Fruit fly (Drosophila melanogaster) Kc167 (cell line): Measurements from ENCODE around the gene Gal.

Source experiments
- Myc ChIP-seq: fragments of >200 bp; optimal IDR thresholded peaks from 2 replicates; lab custom pipeline; 2017; ENCODE audit warnings: missing external identifiers
- Sin3A ChIP-seq: fragments of >200 bp; optimal IDR thresholded peaks from 2 replicates; lab custom pipeline; 2018; ENCODE audit warnings: missing external identifiers
- h ChIP-seq: fragments of >200 bp; optimal IDR thresholded peaks from 3 replicates; lab custom pipeline; 2018; ENCODE audit warnings: missing external identifiers
- insv ChIP-seq: fragments of >200 bp; optimal IDR thresholded peaks from 3 replicates; lab custom pipeline; 2018; ENCODE audit warnings: missing external identifiers
- psq ChIP-seq: fragments of >200 bp; optimal IDR thresholded peaks from 2 replicates; lab custom pipeline; 2017; ENCODE audit warnings: missing external identifiers
- ttk ChIP-seq: sonication (Bioruptor generic); optimal IDR thresholded peaks from 2 replicates; lab custom pipeline; 2017; ENCODE audit warnings: missing external identifiers

The Gal gene

dm6 chr2L:5969559-5969958 is 37.1 kb downstream of the Gal start, which contains the start of gene Ucp4B:
Gene Ucp4B, plus strand, starts transcription at chr2L:5969859.
- TF ChIP-seq Myc (lab: Kevin White, UChicago) (no peak), psq (lab: Kevin White, UChicago) (no peak), Sin3A (lab: Kevin White, UChicago) (no peak), ttk (no peak), insv (no peak), h (lab: Kevin White, UChicago) (no peak)

dm6 chr2L:5967702-5968616 is 38.7 kb downstream of the Gal start, which contains the start of the genes CG13992 and Ucp4C:
Gene CG13992, minus strand, starts transcription at chr2L:5967752.
Gene Ucp4C, plus strand, starts transcription at chr2L:5968566.
- TF ChIP-seq Myc (lab: Kevin White, UChicago) (no peak), psq (lab: Kevin White, UChicago) (no peak), ttk (no peak), Sin3A (lab: Kevin White, UChicago) (no peak), insv (no peak)

DNA sequence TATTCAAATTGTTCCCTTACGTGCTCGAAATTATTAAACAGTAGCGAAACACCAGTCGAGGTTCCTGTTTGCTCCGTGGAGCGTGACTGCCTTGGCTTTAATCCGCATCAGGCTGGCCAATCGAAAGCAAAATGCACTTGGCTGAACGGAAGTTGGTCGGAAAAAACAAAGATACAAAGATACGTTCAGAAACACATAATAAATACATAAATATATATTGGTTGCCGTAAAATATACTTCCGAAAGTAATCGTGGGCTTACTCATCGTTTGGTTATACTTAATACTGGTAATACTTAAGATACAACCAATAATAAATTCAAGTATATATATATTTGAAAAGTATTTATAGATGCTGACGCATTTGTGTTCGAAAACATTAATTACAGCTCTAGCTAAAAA is 41.8 kb downstream of the Gal start, which contains the start of gene psd:
Gene psd (minus strand): TSS at position 101 of the 400 bp plus-strand sequence.
- TF ChIP-seq h (lab: Kevin White, UChicago) = no peak

dm6 chr2L:5964211-5964610 is 42.4 kb downstream of the Gal start:
- TF ChIP-seq Myc (lab: Kevin White, UChicago) (no peak), Sin3A (lab: Kevin White, UChicago) (no peak), insv (no peak), psq (lab: Kevin White, UChicago) (no peak), ttk (no peak)

- no peak for TF ChIP-seq Sin3A (lab: Kevin White, UChicago)
- no peak for TF ChIP-seq ttk
- no peak for TF ChIP-seq h (lab: Kevin White, UChicago)
- no peak for TF ChIP-seq Myc (lab: Kevin White, UChicago)
- TF ChIP-seq psq (lab: Kevin White, UChicago) = no peak
- TF ChIP-seq insv = no peak
Measured at dm6 chr2L:5963251-5963650, 43.4 kb downstream of the Gal start.

DNA sequence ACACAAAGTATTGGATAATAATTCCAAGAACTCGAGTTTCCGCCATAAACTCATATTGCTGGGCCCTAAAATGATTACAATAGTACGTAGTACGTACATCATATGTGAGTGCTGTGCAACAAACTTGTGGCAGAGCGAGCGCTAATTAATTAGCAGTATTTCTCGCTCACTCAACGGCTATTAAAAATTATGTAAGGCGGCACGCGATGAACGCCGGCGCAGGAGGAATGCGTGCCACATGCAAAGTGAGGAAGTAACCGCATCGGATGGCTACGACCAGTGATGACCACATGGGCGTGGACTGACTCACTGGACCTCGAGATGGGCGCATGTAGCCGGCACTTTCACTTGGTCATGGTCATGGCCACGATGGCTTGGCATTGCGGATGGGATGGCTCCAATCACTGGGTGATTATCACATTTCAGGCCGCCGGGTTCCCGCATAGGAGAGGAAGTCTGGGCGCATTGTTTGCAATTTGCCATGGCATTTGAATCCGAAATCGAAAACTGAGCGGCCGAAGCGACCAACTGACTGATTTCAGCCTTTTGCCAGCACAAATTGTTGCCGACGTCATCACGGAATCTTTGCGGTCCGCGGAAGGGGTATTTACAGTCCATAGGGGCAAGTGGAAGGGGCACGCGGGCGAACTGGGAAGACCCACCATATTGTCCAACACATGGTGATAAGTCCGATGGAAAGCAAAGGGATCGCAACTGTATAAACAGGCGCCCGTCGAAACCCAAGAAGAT is 45.3 kb downstream of the Gal start:
- no peak for TF ChIP-seq Myc (lab: Kevin White, UChicago)
- no peak for TF ChIP-seq psq (lab: Kevin White, UChicago)

DNA sequence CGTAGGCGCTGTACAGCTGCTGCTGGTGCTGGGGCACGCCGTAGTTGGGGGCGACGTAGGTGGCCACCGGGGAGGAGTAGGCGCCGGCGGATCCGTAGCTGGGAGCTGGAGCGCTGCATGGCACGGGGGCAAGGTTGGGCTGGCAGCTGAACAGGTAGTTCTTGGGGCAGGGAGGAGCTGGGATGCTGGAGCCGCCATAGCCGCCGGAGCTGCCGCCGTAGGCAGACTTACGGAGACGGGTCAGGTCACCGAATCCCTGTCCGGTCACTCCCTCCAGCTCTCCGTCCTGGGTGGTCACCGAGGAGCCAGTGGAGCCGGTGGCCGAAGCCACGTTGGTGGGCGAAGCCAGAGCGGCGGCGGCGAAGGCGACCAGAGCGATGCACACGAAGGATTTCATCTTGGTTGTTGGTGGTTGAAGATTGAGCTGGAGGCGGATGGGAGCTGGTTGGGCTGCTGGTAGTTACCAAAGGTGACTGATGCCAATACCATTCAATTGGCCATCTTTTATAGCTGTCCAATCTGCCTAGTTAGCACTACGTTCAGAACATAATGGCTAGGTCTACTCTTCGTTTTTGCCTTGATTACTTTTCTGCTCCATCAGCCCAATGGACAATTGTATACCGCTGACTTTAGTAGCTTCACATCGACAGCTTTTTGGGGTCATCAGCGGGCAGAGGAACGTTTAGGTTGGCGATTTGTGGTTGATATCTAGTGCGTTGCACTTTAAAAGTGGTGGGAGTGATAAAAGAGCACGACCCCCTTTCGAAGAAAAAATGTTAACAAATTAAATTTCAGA is 46.6 kb downstream of the Gal start, which contains the start of gene Vm26Aa:
Gene Vm26Aa (minus strand): TSS at position 478 of the 796 bp plus-strand sequence.
- TF ChIP-seq Sin3A (lab: Kevin White, UChicago) = no peak
- no peak for TF ChIP-seq h (lab: Kevin White, UChicago)
- no peak for TF ChIP-seq insv
- TF ChIP-seq Myc (lab: Kevin White, UChicago) = no peak
- no peak for TF ChIP-seq ttk
- TF ChIP-seq psq (lab: Kevin White, UChicago) = no peak

- TF ChIP-seq psq (lab: Kevin White, UChicago) (no peak), Sin3A (lab: Kevin White, UChicago) (no peak), ttk (no peak), insv (no peak), Myc (lab: Kevin White, UChicago) (no peak), h (lab: Kevin White, UChicago) (no peak)
Measured at dm6 chr2L:5958581-5959177, 47.9 kb downstream of the Gal start, which contains the start of gene Vm26Ac. Gene Vm26Ac, minus strand, starts transcription at chr2L:5958631.

- no peak for TF ChIP-seq Sin3A (lab: Kevin White, UChicago)
- no peak for TF ChIP-seq h (lab: Kevin White, UChicago)
- no peak for TF ChIP-seq psq (lab: Kevin White, UChicago)
- no peak for TF ChIP-seq insv
- no peak for TF ChIP-seq Myc (lab: Kevin White, UChicago)
- no peak for TF ChIP-seq ttk
Measured at dm6 chr2L:5956706-5957105, 49.9 kb downstream of the Gal start, which contains the start of the genes CG13998 and Vm26Ab. Gene CG13998, minus strand, starts transcription at chr2L:5956819. Gene Vm26Ab, plus strand, starts transcription at chr2L:5957004.

DNA sequence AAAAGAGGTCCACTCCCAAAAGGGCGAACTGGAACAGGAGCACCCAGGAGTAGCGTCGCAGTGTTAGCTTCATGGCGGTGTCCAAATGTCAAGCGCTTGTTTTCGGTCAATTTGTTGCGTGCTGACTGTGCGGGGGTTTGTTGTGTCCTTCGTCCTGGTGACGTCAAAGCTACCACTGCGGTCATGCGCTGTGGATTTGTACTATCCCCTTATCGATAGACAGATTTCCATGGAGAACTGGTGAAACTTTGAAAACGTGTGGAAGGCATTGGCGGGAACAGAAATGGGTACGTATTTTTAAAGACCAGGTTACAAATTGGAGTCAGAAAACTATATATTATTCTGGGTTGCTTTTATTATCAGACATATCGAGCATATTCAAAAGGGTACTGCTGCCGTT is 50.5 kb downstream of the Gal start, which contains the start of gene CG13999:
Gene CG13999 (minus strand): TSS at position 314 of the 400 bp plus-strand sequence.
- TF ChIP-seq ttk (no peak), h (lab: Kevin White, UChicago) (no peak), Myc (lab: Kevin White, UChicago) (no peak), insv (no peak), psq (lab: Kevin White, UChicago) (no peak), Sin3A (lab: Kevin White, UChicago) (no peak)
